Fruit fly (Drosophila melanogaster): Measurements from ENCODE around the gene CG42327.
A peak's percentile ranks its signal among the peaks of the same experiment; 100 is the strongest.

Gene CG42327

DNA sequence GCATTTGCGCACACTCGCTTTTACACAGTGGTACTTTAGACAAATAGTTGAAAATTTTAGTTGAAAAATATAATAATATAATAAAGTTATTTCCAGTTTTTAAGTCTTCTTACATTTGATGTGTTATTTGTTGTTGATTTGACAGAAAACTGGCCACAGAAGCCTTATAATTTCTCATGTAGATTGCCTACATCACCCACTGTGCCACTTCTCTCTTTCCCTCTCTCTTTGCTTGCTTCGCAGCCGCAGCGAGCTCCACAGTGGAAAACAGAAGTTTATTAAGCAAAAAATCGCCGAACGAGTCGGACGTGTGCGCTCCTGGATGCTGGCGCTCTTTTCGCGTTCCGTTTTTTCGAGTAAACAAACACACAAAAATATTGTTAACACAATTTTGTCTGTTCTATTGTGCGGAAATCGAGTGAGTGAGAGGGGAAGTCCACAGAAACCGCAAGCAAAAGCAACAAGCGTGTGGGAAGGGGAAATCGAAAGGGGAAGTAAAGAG, at the start of gene CG42327 (continued):
- peak; percentile 97 for TF ChIP-seq ara (GFP tag; IDR thresholded peaks at IDR 0.05)
- TF ChIP-seq CG4404 (GFP tag; IDR thresholded peaks at IDR 0.05): peak; percentile 88
- TF ChIP-seq CG10147 (GFP tag; optimal IDR thresholded peaks at IDR 0.05): peak; percentile 87
- peak; percentile 79 for TF ChIP-seq Side (GFP tag; optimal IDR thresholded peaks at IDR 0.05)
- no peak for TF ChIP-seq CG1832 (GFP tag; optimal IDR thresholded peaks at IDR 0.05)
- peak; percentile 97 for TF ChIP-seq CG8388 (GFP tag; optimal IDR thresholded peaks at IDR 0.05)
- peak; percentile 93 for TF ChIP-seq Ssrp (tag; optimal IDR thresholded peaks at IDR 0.05)
- TF ChIP-seq wek (GFP tag; optimal IDR thresholded peaks at IDR 0.05): peak; percentile 60
- peak; percentile 84 for TF ChIP-seq jumu (GFP tag; optimal IDR thresholded peaks at IDR 0.05)
- no peak for TF ChIP-seq cad (GFP tag; optimal IDR thresholded peaks at IDR 0.05)
- TF ChIP-seq klu (GFP tag; IDR thresholded peaks at IDR 0.05): peak; percentile 81
- TF ChIP-seq btn (GFP tag; optimal IDR thresholded peaks at IDR 0.05): peak; percentile 79
- peak; percentile 20 for TF ChIP-seq CG14965 (GFP tag; optimal IDR thresholded peaks at IDR 0.05; ENCODE audit: borderline replicate concordance)
- no peak for TF ChIP-seq BEAF-32 (GFP tag; optimal IDR thresholded peaks at IDR 0.05)
- peak; percentile 92 for TF ChIP-seq corto (GFP tag; optimal IDR thresholded peaks at IDR 0.05)
- peak; percentile 93 for TF ChIP-seq CG17361 (GFP tag; IDR thresholded peaks at IDR 0.05)
- TF ChIP-seq mld (GFP tag; IDR thresholded peaks at IDR 0.05; ENCODE audit: partially characterized antibody): no peak
- TF ChIP-seq pfk (GFP tag; optimal IDR thresholded peaks at IDR 0.05): no peak
- TF ChIP-seq CG8290 (GFP tag; optimal IDR thresholded peaks at IDR 0.05): peak; percentile 80
- peak; percentile 23 to 74 for TF ChIP-seq CG8290 (tag; optimal IDR thresholded peaks at IDR 0.05)
- peak; percentile 66 for TF ChIP-seq nerfin-2 (GFP tag; IDR thresholded peaks at IDR 0.05; ENCODE audit: partially characterized antibody)
- TF ChIP-seq CG34376 (GFP tag; optimal IDR thresholded peaks at IDR 0.05): peak; percentile 77
- peak; percentile 87 for TF ChIP-seq CG1233 (GFP tag; optimal IDR thresholded peaks at IDR 0.05)
- peak; percentile 79 for TF ChIP-seq CG4282 (GFP tag; optimal IDR thresholded peaks at IDR 0.05)
- TF ChIP-seq Sry-β (GFP tag; optimal IDR thresholded peaks at IDR 0.05): peak; percentile 66
- peak; percentile 79 for TF ChIP-seq slou (GFP tag; optimal IDR thresholded peaks at IDR 0.05)
- no peak for TF ChIP-seq hkb (optimal IDR thresholded peaks at IDR 0.05)
- TF ChIP-seq hkb (GFP tag; IDR thresholded peaks at IDR 0.05): peak; percentile 98
- peak; percentile 86 for TF ChIP-seq CG11723 (GFP tag; optimal IDR thresholded peaks at IDR 0.05)
- TF ChIP-seq usp (GFP tag; optimal IDR thresholded peaks at IDR 0.05): no peak
- peak; percentile 48 for TF ChIP-seq CG3838 (GFP tag; optimal IDR thresholded peaks at IDR 0.05)
- TF ChIP-seq CG16815 (GFP tag; optimal IDR thresholded peaks at IDR 0.05): peak; percentile 89
- TF ChIP-seq fd64A (GFP tag; optimal IDR thresholded peaks at IDR 0.05): peak; percentile 68
- no peak for TF ChIP-seq Sin3A (optimal IDR thresholded peaks at IDR 0.05)
- TF ChIP-seq CG10209 (GFP tag; optimal IDR thresholded peaks at IDR 0.05): peak; percentile 95
- peak; percentile 96 for TF ChIP-seq CG6689 (GFP tag; IDR thresholded peaks at IDR 0.05)
- TF ChIP-seq CG1792 (GFP tag; optimal IDR thresholded peaks at IDR 0.05): peak; percentile 65
- no peak for TF ChIP-seq lov (optimal IDR thresholded peaks at IDR 0.05)
- peak; percentile 96 for TF ChIP-seq lov (GFP tag; IDR thresholded peaks at IDR 0.05)
- TF ChIP-seq CG16813 (GFP tag; IDR thresholded peaks at IDR 0.05; ENCODE audit: partially characterized antibody): 0 out of 3 replicates have a peak, but pooled peaks have one; percentile 23
- TF ChIP-seq bowl (GFP tag; IDR thresholded peaks at IDR 0.05): peak; percentile 83
- peak; percentile 91 for TF ChIP-seq Vsx1 (GFP tag; optimal IDR thresholded peaks at IDR 0.05)
- peak; percentile 16 for TF ChIP-seq CG11398 (GFP tag; optimal IDR thresholded peaks at IDR 0.05)
- TF ChIP-seq CG3847 (GFP tag; IDR thresholded peaks at IDR 0.05): peak; percentile 87
- TF ChIP-seq run (tag; optimal IDR thresholded peaks at IDR 0.05): peak; percentile 92
- TF ChIP-seq eyg (GFP tag; optimal IDR thresholded peaks at IDR 0.05): peak; percentile 56
- TF ChIP-seq CG13775 (GFP tag; optimal IDR thresholded peaks at IDR 0.05): peak; percentile 92
- TF ChIP-seq MESR4 (GFP tag; optimal IDR thresholded peaks at IDR 0.05): peak; percentile 37
- TF ChIP-seq CG13424 (tag; optimal IDR thresholded peaks at IDR 0.05): peak; percentile 94
- peak; percentile 97 for TF ChIP-seq Blimp-1 (GFP tag; optimal IDR thresholded peaks at IDR 0.05)
- TF ChIP-seq CG7556 (GFP tag; optimal IDR thresholded peaks at IDR 0.05): peak; percentile 95
